Fruit fly (Drosophila melanogaster) whole organism, embryonic: ENCODE results near the gene mon2.

Source experiments
- ATbp ChIP-seq: fragments of 200-800 bp; sonication (Bioruptor generic); optimal IDR thresholded peaks from 2 replicates; lab custom pipeline; 2017; ENCODE audit warnings: missing biosample characterization, mild to moderate bottlenecking, missing genetic modification characterization, missing genetic modification reagents
- CG12071 ChIP-seq: fragments of 200-800 bp; sonication (Bioruptor generic); optimal IDR thresholded peaks from 3 replicates; lab custom pipeline; 2018; ENCODE audit warnings: missing biosample characterization, mild to moderate bottlenecking, missing genetic modification characterization
- CG1602 ChIP-seq: fragments of 200-800 bp; sonication (Bioruptor generic); optimal IDR thresholded peaks from 3 replicates; lab custom pipeline; 2016; ENCODE audit warnings: missing biosample characterization, missing genetic modification characterization
- CG17186 ChIP-seq: fragments of 200-800 bp; sonication (Bioruptor generic); optimal IDR thresholded peaks from 3 replicates; lab custom pipeline; 2017; ENCODE audit warnings: missing biosample characterization, missing genetic modification reagents, missing genetic modification characterization
- CG17829 ChIP-seq: fragments of 200-800 bp; optimal IDR thresholded peaks from 2 replicates; lab custom pipeline; 2019; ENCODE audit warnings: missing biosample characterization, mild to moderate bottlenecking, missing genetic modification characterization, moderate library complexity
- CG30431 ChIP-seq: fragments of 200-800 bp; sonication (Bioruptor generic); optimal IDR thresholded peaks from 2 replicates; lab custom pipeline; 2017; ENCODE audit warnings: missing biosample characterization, missing genetic modification characterization
- CG3065 ChIP-seq: fragments of 200-800 bp; sonication (Bioruptor generic); optimal IDR thresholded peaks from 2 replicates; lab custom pipeline; 2016; ENCODE audit warnings: missing biosample characterization, missing genetic modification characterization
- CG4730 ChIP-seq: fragments of 200-800 bp; sonication (Bioruptor generic); IDR thresholded peaks from 2 replicates; pipeline ENCODE4 v1.3.6; 2022; ENCODE audit warnings: missing biosample characterization, missing genetic modification characterization
- CG6254 ChIP-seq: fragments of 200-800 bp; sonication (Bioruptor generic); optimal IDR thresholded peaks from 3 replicates; lab custom pipeline; 2017; ENCODE audit warnings: mild to moderate bottlenecking, missing biosample characterization, missing genetic modification reagents, missing genetic modification characterization
- CG6683 ChIP-seq: fragments of 200-800 bp; sonication (Bioruptor generic); optimal IDR thresholded peaks from 2 replicates; lab custom pipeline; 2017; ENCODE audit warnings: missing biosample characterization, mild to moderate bottlenecking, missing genetic modification characterization, missing genetic modification reagents
- CG6813 ChIP-seq: fragments of 200-800 bp; sonication (Bioruptor generic); optimal IDR thresholded peaks from 2 replicates; lab custom pipeline; 2017; ENCODE audit warnings: missing biosample characterization, missing genetic modification characterization, mild to moderate bottlenecking, moderate library complexity, missing genetic modification reagents
- CG8290 ChIP-seq, 3 experiments: fragments of 200-800 bp; sonication (Bioruptor generic); optimal IDR thresholded peaks; 2 replicates each; lab custom pipeline; 2016 to 2019; ENCODE audit warnings: missing biosample characterization in 3 of 3, missing genetic modification characterization in 3 of 3, mild to moderate bottlenecking in 2 of 3, moderate library complexity in 1 of 3
- CG8388 ChIP-seq: fragments of 200-800 bp; sonication (Bioruptor generic); optimal IDR thresholded peaks from 2 replicates; lab custom pipeline; 2019; ENCODE audit warnings: missing biosample characterization, mild to moderate bottlenecking, missing genetic modification characterization, moderate library complexity
- Camta ChIP-seq: fragments of 200-800 bp; sonication (Bioruptor generic); optimal IDR thresholded peaks from 2 replicates; lab custom pipeline; 2016; ENCODE audit warnings: missing biosample characterization, missing genetic modification characterization
- Doc3 ChIP-seq: fragments of 200-800 bp; sonication (Bioruptor generic); IDR thresholded peaks from 3 replicates; pipeline ENCODE4 v1.3.6; 2022; ENCODE audit warnings: missing biosample characterization, missing genetic modification characterization; ENCODE audit not compliant: partially characterized antibody
- E2f1 ChIP-seq: fragments of 200-800 bp; sonication (Bioruptor generic); IDR thresholded peaks from 2 replicates; pipeline ENCODE4 v1.3.6; 2022; ENCODE audit warnings: missing biosample characterization, missing genetic modification characterization
- E2f2 ChIP-seq: fragments of 200-800 bp; sonication (Bioruptor generic); IDR thresholded peaks from 2 replicates; pipeline ENCODE4 v1.3.6; 2022; ENCODE audit warnings: missing biosample characterization, missing genetic modification characterization
- Ets97D ChIP-seq: fragments of 200-800 bp; sonication (Bioruptor generic); optimal IDR thresholded peaks from 3 replicates; lab custom pipeline; 2016; ENCODE audit warnings: missing biosample characterization, missing genetic modification characterization
- Hey ChIP-seq: fragments of 200-800 bp; sonication (Bioruptor generic); optimal IDR thresholded peaks from 3 replicates; lab custom pipeline; 2018; ENCODE audit warnings: missing biosample characterization, mild to moderate bottlenecking, missing genetic modification characterization
- HmgD ChIP-seq: fragments of 200-800 bp; sonication (Bioruptor generic); optimal IDR thresholded peaks from 3 replicates; lab custom pipeline; 2016; ENCODE audit warnings: missing biosample characterization, missing genetic modification characterization
- Hr51 ChIP-seq, 2 experiments: fragments of 200-800 bp; sonication (Bioruptor generic); optimal IDR thresholded peaks; 2 replicates in 1 of 2; 3 replicates in 1 of 2; lab custom pipeline; 2016 to 2018; ENCODE audit warnings: missing biosample characterization in 2 of 2, missing genetic modification characterization in 2 of 2, mild to moderate bottlenecking in 1 of 2, moderate library complexity in 1 of 2
- Max ChIP-seq: fragments of 200-800 bp; sonication (Bioruptor generic); optimal IDR thresholded peaks from 2 replicates; lab custom pipeline; 2016; ENCODE audit warnings: missing biosample characterization, mild to moderate bottlenecking, missing genetic modification characterization
- Pdp1 ChIP-seq, 2 experiments: fragments of 200-800 bp; sonication (Bioruptor generic); optimal IDR thresholded peaks; 3 replicates each; lab custom pipeline; 2016; ENCODE audit warnings: missing biosample characterization in 2 of 2, missing genetic modification characterization in 2 of 2, mild to moderate bottlenecking in 1 of 2, moderate library complexity in 1 of 2
- Spps ChIP-seq: fragments of 200-800 bp; sonication (Bioruptor generic); optimal IDR thresholded peaks from 2 replicates; lab custom pipeline; 2018; ENCODE audit warnings: missing biosample characterization, mild to moderate bottlenecking, missing genetic modification characterization
- Sry-δ ChIP-seq: fragments of 200-800 bp; sonication (Bioruptor generic); optimal IDR thresholded peaks from 2 replicates; lab custom pipeline; 2016; ENCODE audit warnings: missing biosample characterization, missing genetic modification characterization
- Vsx1 ChIP-seq: fragments of 200-800 bp; sonication (Bioruptor generic); optimal IDR thresholded peaks from 2 replicates; lab custom pipeline; 2017; ENCODE audit warnings: missing biosample characterization, mild to moderate bottlenecking, missing genetic modification characterization, missing genetic modification reagents
- Xbp1 ChIP-seq: fragments of 200-800 bp; sonication (Bioruptor generic); optimal IDR thresholded peaks from 3 replicates; lab custom pipeline; 2016; ENCODE audit warnings: missing biosample characterization, mild to moderate bottlenecking, missing genetic modification characterization
- amos ChIP-seq: fragments of 200-800 bp; sonication (Bioruptor generic); IDR thresholded peaks from 2 replicates; pipeline ENCODE4 v1.3.6; 2022; ENCODE audit warnings: missing biosample characterization, missing genetic modification characterization; ENCODE audit not compliant: partially characterized antibody
- cg ChIP-seq: fragments of 200-800 bp; sonication (Bioruptor generic); optimal IDR thresholded peaks from 3 replicates; lab custom pipeline; 2019; ENCODE audit warnings: missing biosample characterization, mild to moderate bottlenecking, missing genetic modification characterization, moderate library complexity
- chn ChIP-seq: fragments of 200-800 bp; sonication (Bioruptor generic); optimal IDR thresholded peaks from 2 replicates; lab custom pipeline; 2016; ENCODE audit warnings: missing biosample characterization, missing genetic modification characterization
- crc ChIP-seq: fragments of 200-800 bp; sonication (Bioruptor generic); optimal IDR thresholded peaks from 2 replicates; lab custom pipeline; 2016; ENCODE audit warnings: missing biosample characterization, missing genetic modification characterization
- dimm ChIP-seq: fragments of 200-800 bp; sonication (Bioruptor generic); IDR thresholded peaks from 2 replicates; pipeline ENCODE4 v1.3.6; 2022; ENCODE audit warnings: missing biosample characterization, missing genetic modification characterization
- emc ChIP-seq: fragments of 200-800 bp; sonication (Bioruptor generic); optimal IDR thresholded peaks from 2 replicates; lab custom pipeline; 2016; ENCODE audit warnings: missing biosample characterization, missing genetic modification characterization
- fd64A ChIP-seq: fragments of 200-800 bp; sonication (Bioruptor generic); optimal IDR thresholded peaks from 3 replicates; lab custom pipeline; 2018; ENCODE audit warnings: missing biosample characterization, mild to moderate bottlenecking, missing genetic modification characterization
- gem ChIP-seq: fragments of 200-800 bp; sonication (Bioruptor generic); optimal IDR thresholded peaks from 2 replicates; lab custom pipeline; 2019; ENCODE audit warnings: missing biosample characterization, mild to moderate bottlenecking, missing genetic modification characterization, moderate library complexity
- gfzf ChIP-seq: fragments of 200-800 bp; sonication (Bioruptor generic); optimal IDR thresholded peaks from 2 replicates; lab custom pipeline; 2016; ENCODE audit warnings: missing biosample characterization, mild to moderate bottlenecking, missing genetic modification characterization, moderate library complexity
- gro ChIP-seq: fragments of 200-800 bp; sonication (Bioruptor generic); optimal IDR thresholded peaks from 2 replicates; lab custom pipeline; 2016; ENCODE audit warnings: missing biosample characterization, missing genetic modification characterization
- gsb-n ChIP-seq: fragments of 200-800 bp; sonication (Bioruptor generic); optimal IDR thresholded peaks from 3 replicates; lab custom pipeline; 2018; ENCODE audit warnings: missing biosample characterization, mild to moderate bottlenecking, missing genetic modification characterization
- gt ChIP-seq: fragments of 200-800 bp; sonication (Bioruptor generic); IDR thresholded peaks from 2 replicates; pipeline ENCODE4 v1.3.6; 2022; ENCODE audit warnings: missing biosample characterization, missing genetic modification characterization
- knrl ChIP-seq: fragments of 200-800 bp; sonication (Bioruptor generic); IDR thresholded peaks from 3 replicates; pipeline ENCODE4 v1.3.6; 2022; ENCODE audit warnings: missing biosample characterization, missing genetic modification characterization; ENCODE audit not compliant: partially characterized antibody
- oc ChIP-seq: fragments of 200-800 bp; sonication (Bioruptor generic); optimal IDR thresholded peaks from 2 replicates; lab custom pipeline; 2018; ENCODE audit warnings: missing biosample characterization, mild to moderate bottlenecking, missing genetic modification characterization, moderate library complexity
- org-1 ChIP-seq: fragments of 200-800 bp; sonication (Bioruptor generic); optimal IDR thresholded peaks from 2 replicates; lab custom pipeline; 2017; ENCODE audit warnings: missing biosample characterization, missing genetic modification characterization
- ro ChIP-seq: fragments of 200-800 bp; sonication (Bioruptor generic); IDR thresholded peaks from 2 replicates; pipeline ENCODE4 v1.3.6; 2022; ENCODE audit warnings: missing biosample characterization, missing genetic modification characterization
- sens ChIP-seq: fragments of 200-800 bp; sonication (Bioruptor generic); peaks from one replicate; lab custom pipeline; 2016; ENCODE audit warnings: missing biosample characterization, missing genetic modification characterization
- sima ChIP-seq: fragments of 200-800 bp; sonication (Bioruptor generic); optimal IDR thresholded peaks from 2 replicates; lab custom pipeline; 2016; ENCODE audit warnings: missing biosample characterization, missing genetic modification characterization
- slbo ChIP-seq: fragments of 200-800 bp; sonication (Bioruptor generic); IDR thresholded peaks from 2 replicates; pipeline ENCODE4 v1.3.6; 2022; ENCODE audit warnings: missing biosample characterization, missing genetic modification characterization
- tll ChIP-seq, 2 experiments: fragments of 200-800 bp in 1 of 2; fragments of >200 bp in 1 of 2; sonication (Bioruptor generic) in 1 of 2; optimal IDR thresholded peaks; 2 replicates each; lab custom pipeline; 2017 to 2019; ENCODE audit warnings: missing biosample characterization in 2 of 2, missing genetic modification characterization in 2 of 2, mild to moderate bottlenecking in 1 of 2, moderate library complexity in 1 of 2
- usp ChIP-seq: fragments of >200 bp; optimal IDR thresholded peaks from 2 replicates; lab custom pipeline; 2017; ENCODE audit warnings: missing biosample characterization, missing genetic modification characterization

The mon2 gene

dm6 chr2L:8162307-8163024 is 38.7 kb upstream of the mon2 start, which contains the start of gene Acbp1 (continued):
- TF ChIP-seq tll (GFP tag; optimal IDR thresholded peaks at IDR 0.05; lab: Kevin White, UChicago) (no peak), Sry-δ (GFP tag; lab: Kevin White, UChicago) (peak; percentile 89), gro (GFP tag; lab: Kevin White, UChicago) (peak; percentile 94), emc (peak; percentile 75), Xbp1 (GFP tag; lab: Kevin White, UChicago) (peak; percentile 95), CG3065 (GFP tag; lab: Kevin White, UChicago) (peak; percentile 76), gsb-n (tag; lab: Kevin White, UChicago) (peak; percentile 98), Hr51 (GFP tag; optimal IDR thresholded peaks at IDR 0.05; lab: Kevin White, UChicago) (peak; percentile 91 to 99), Pdp1 (GFP tag; optimal IDR thresholded peaks at IDR 0.05; lab: Kevin White, UChicago) (peak; percentile 93 to 94), knrl (peak; percentile 77), CG12071 (GFP tag; lab: Kevin White, UChicago) (peak; percentile 97), E2f2 (peak; percentile 81), chn (peak; percentile 94), CG6813 (peak; percentile 99), ATbp (peak; percentile 95), gfzf (GFP tag; lab: Kevin White, UChicago) (peak; percentile 84), sens (GFP tag; lab: Kevin White, UChicago) (peak; percentile 99), crc (GFP tag; lab: Kevin White, UChicago) (peak; percentile 91), CG17829 (peak; percentile 99), Spps (peak; percentile 97), CG6254 (GFP tag; lab: Kevin White, UChicago) (peak; percentile 94), Vsx1 (GFP tag; lab: Kevin White, UChicago) (peak; percentile 96), sima (GFP tag; lab: Kevin White, UChicago) (peak; percentile 58), Hey (tag; lab: Kevin White, UChicago) (peak; percentile 79), slbo (peak; percentile 94), fd64A (peak; percentile 95), gem (tag; lab: Kevin White, UChicago) (peak; percentile 98), CG30431 (peak; percentile 84), gt (GFP tag; lab: Robert Waterston, UW) (peak; percentile 68), CG8388 (GFP tag; lab: Kevin White, UChicago) (peak; percentile 97), Camta (peak; percentile 95), CG1602 (GFP tag; lab: Kevin White, UChicago) (peak; percentile 86), ro (GFP tag; lab: Robert Waterston, UW) (peak; percentile 77; the same call in 1 of the 2 replicates), Doc3 (peak; percentile 80), CG8290 (GFP tag; optimal IDR thresholded peaks at IDR 0.05; lab: Kevin White, UChicago) (peak; percentile 84), CG8290 (tag; optimal IDR thresholded peaks at IDR 0.05; lab: Kevin White, UChicago) (peak; percentile 83 to 90), E2f1 (peak; percentile 83), amos (GFP tag; lab: Robert Waterston, UW) (peak; percentile 81), CG17186 (peak; percentile 58), Ets97D (peak; percentile 91), cg (GFP tag; lab: Kevin White, UChicago) (no peak), CG6683 (GFP tag; lab: Kevin White, UChicago) (peak; percentile 94), HmgD (GFP tag; lab: Kevin White, UChicago) (peak; percentile 96), usp (GFP tag; lab: Kevin White, UChicago) (no peak), oc (tag; lab: Kevin White, UChicago) (peak; percentile 95), CG4730 (GFP tag; lab: Robert Waterston, UW) (peak; percentile 88), org-1 (peak; percentile 97), dimm (GFP tag; lab: Robert Waterston, UW) (peak; percentile 79), Max (peak; percentile 92)
